Worm (Caenorhabditis elegans): ENCODE results near the gene mutd-1.

ce11 chrIV:7094216-7094758 lies 39.6 kb downstream of the mutd-1 start, which contains the start of gene deb-1:
- TF ChIP-seq him-1 (tag; optimal IDR thresholded peaks at IDR 0.05) = no peak
- no peak for TF ChIP-seq dao-5 (tag; optimal IDR thresholded peaks at IDR 0.05)
- no peak for TF ChIP-seq W03F9.2 (tag; optimal IDR thresholded peaks at IDR 0.05)

All from whole organism, L4/young adult.